Fruit fly (Drosophila melanogaster): ENCODE results near the gene Hakai.

dm6 chr2L:19570806-19571254 is 11.4 kb downstream of the Hakai start:
- no peak for TF ChIP-seq Myc (optimal IDR thresholded peaks at IDR 0.05)
- peak; percentile 39 for TF ChIP-seq OdsH (GFP tag; optimal IDR thresholded peaks at IDR 0.05)
- TF ChIP-seq Sp1 (GFP tag; optimal IDR thresholded peaks at IDR 0.05) = peak; percentile 15
- TF ChIP-seq dl (GFP tag; optimal IDR thresholded peaks at IDR 0.05; ENCODE audit: insufficient read depth in 1 of 2, partially characterized antibody in 2 of 2) = peak in 1 of 2 experiments; percentile 1
- no peak for TF ChIP-seq usp (GFP tag; optimal IDR thresholded peaks at IDR 0.05)
- peak; percentile 57 for TF ChIP-seq ey (GFP tag; optimal IDR thresholded peaks at IDR 0.05)
- TF ChIP-seq Hnf4 (GFP tag; optimal IDR thresholded peaks at IDR 0.05) = peak; percentile 1
